Worm (Caenorhabditis elegans) whole organism, L2 larva: ENCODE data around the gene F53F8.6.

Experiments
- C34F6.9 ChIP-seq: fragments of 150-350 bp; optimal IDR thresholded peaks from 2 replicates; lab custom pipeline; 2014; ENCODE audit warnings: missing biosample characterization, missing genetic modification characterization
- F13H6.1 ChIP-seq: sonication (generic microtip); optimal IDR thresholded peaks from 2 replicates; lab custom pipeline; 2016; ENCODE audit warnings: missing genetic modification characterization, missing compliant biosample characterization
- R02D3.7 ChIP-seq: fragments of 150-350 bp; optimal IDR thresholded peaks from 2 replicates; lab custom pipeline; 2014; ENCODE audit warnings: missing biosample characterization, missing genetic modification characterization
- ZK546.5 ChIP-seq: sonication (generic microtip); optimal IDR thresholded peaks from 2 replicates; lab custom pipeline; 2017; ENCODE audit warnings: missing biosample characterization, missing genetic modification characterization
- alr-1 ChIP-seq: fragments of 150-350 bp; optimal IDR thresholded peaks from 2 replicates; lab custom pipeline; 2014; ENCODE audit warnings: missing biosample characterization, missing genetic modification characterization
- ama-1 ChIP-seq: fragments of 150-350 bp; optimal IDR thresholded peaks from 2 replicates; lab custom pipeline; 2018; ENCODE audit warnings: inconsistent platforms
- blmp-1 ChIP-seq: sonication (generic microtip); optimal IDR thresholded peaks from 2 replicates; lab custom pipeline; 2017; ENCODE audit warnings: missing genetic modification characterization, mild to moderate bottlenecking, missing compliant biosample characterization, antibody characterized with exemption, moderate library complexity; ENCODE audit not compliant: insufficient read depth
- ceh-16 ChIP-seq: fragments of 150-350 bp; optimal IDR thresholded peaks from 2 replicates; lab custom pipeline; 2014; ENCODE audit warnings: missing biosample characterization, missing genetic modification characterization
- ceh-82 ChIP-seq: fragments of 150-350 bp; optimal IDR thresholded peaks from 2 replicates; lab custom pipeline; 2014; ENCODE audit warnings: missing biosample characterization, missing genetic modification characterization
- crh-2 ChIP-seq: sonication (generic microtip); optimal IDR thresholded peaks from 2 replicates; lab custom pipeline; 2017; ENCODE audit warnings: missing biosample characterization, missing genetic modification characterization
- egl-27 ChIP-seq: sonication (generic microtip); optimal IDR thresholded peaks from 3 replicates; lab custom pipeline; 2017; ENCODE audit warnings: missing biosample characterization, missing genetic modification reagents, missing genetic modification characterization
- elt-3 ChIP-seq: sonication (generic microtip); optimal IDR thresholded peaks from 2 replicates; lab custom pipeline; 2017; ENCODE audit warnings: missing biosample characterization, missing genetic modification characterization
- gmeb-1 ChIP-seq: fragments of 150-350 bp; optimal IDR thresholded peaks from 2 replicates; lab custom pipeline; 2014; ENCODE audit warnings: missing biosample characterization, missing genetic modification characterization
- lin-11 ChIP-seq: fragments of 150-350 bp; sonication (generic microtip); optimal IDR thresholded peaks from 2 replicates; lab custom pipeline; 2014; ENCODE audit warnings: missing biosample characterization, missing genetic modification characterization, inconsistent platforms, mixed read lengths
- lin-39 ChIP-seq: fragments of 150-350 bp; optimal IDR thresholded peaks from 2 replicates; lab custom pipeline; 2014; ENCODE audit warnings: missing biosample characterization, missing genetic modification reagents, missing genetic modification characterization
- lsy-2 ChIP-seq, 2 experiments: fragments of 150-350 bp in 1 of 2; sonication (generic microtip) in 1 of 2; optimal IDR thresholded peaks; 2 replicates each; lab custom pipeline; 2014 to 2017; ENCODE audit warnings: missing biosample characterization in 2 of 2, missing genetic modification characterization in 2 of 2
- mab-5 ChIP-seq: fragments of 150-350 bp; optimal IDR thresholded peaks from 2 replicates; lab custom pipeline; 2014; ENCODE audit warnings: missing biosample characterization, missing genetic modification characterization
- mbf-1 ChIP-seq: sonication (generic microtip); optimal IDR thresholded peaks from 2 replicates; lab custom pipeline; 2017; ENCODE audit warnings: missing biosample characterization, missing genetic modification characterization
- mdl-1 ChIP-seq, 2 experiments: fragments of 150-350 bp in 1 of 2; sonication (generic microtip) in 1 of 2; optimal IDR thresholded peaks; 2 replicates each; lab custom pipeline; 2017; ENCODE audit warnings: missing biosample characterization in 2 of 2, missing genetic modification characterization in 2 of 2
- nhr-11 ChIP-seq: fragments of 150-350 bp; optimal IDR thresholded peaks from 2 replicates; lab custom pipeline; 2014; ENCODE audit warnings: missing biosample characterization, missing genetic modification characterization
- nhr-12 ChIP-seq: fragments of 150-350 bp; optimal IDR thresholded peaks from 2 replicates; lab custom pipeline; 2014; ENCODE audit warnings: missing biosample characterization, missing genetic modification characterization
- nhr-129 ChIP-seq: fragments of 150-350 bp; optimal IDR thresholded peaks from 2 replicates; lab custom pipeline; 2014; ENCODE audit warnings: missing biosample characterization, missing genetic modification characterization
- nhr-21 ChIP-seq: fragments of 150-350 bp; optimal IDR thresholded peaks from 2 replicates; lab custom pipeline; 2014; ENCODE audit warnings: missing biosample characterization, missing genetic modification characterization
- nhr-237 ChIP-seq: fragments of 150-350 bp; optimal IDR thresholded peaks from 2 replicates; lab custom pipeline; 2014; ENCODE audit warnings: missing biosample characterization, missing genetic modification characterization
- nhr-25 ChIP-seq: fragments of 150-350 bp; sonication (generic microtip); optimal IDR thresholded peaks from 3 replicates; lab custom pipeline; 2014; ENCODE audit warnings: missing biosample characterization, missing genetic modification characterization
- nhr-6 ChIP-seq: fragments of 150-350 bp; optimal IDR thresholded peaks from 2 replicates; lab custom pipeline; 2014; ENCODE audit warnings: missing biosample characterization, missing genetic modification characterization
- nhr-77 ChIP-seq: fragments of 150-350 bp; optimal IDR thresholded peaks from 2 replicates; lab custom pipeline; 2014; ENCODE audit warnings: missing biosample characterization, missing genetic modification characterization
- peb-1 ChIP-seq: fragments of 150-350 bp; optimal IDR thresholded peaks from 2 replicates; lab custom pipeline; 2014; ENCODE audit warnings: missing biosample characterization, missing genetic modification characterization
- sem-4 ChIP-seq: fragments of 150-350 bp; optimal IDR thresholded peaks from 2 replicates; lab custom pipeline; 2014; ENCODE audit warnings: missing biosample characterization, missing genetic modification reagents, missing genetic modification characterization
- skn-1 ChIP-seq: sonication (generic microtip); optimal IDR thresholded peaks from 2 replicates; lab custom pipeline; 2017; ENCODE audit warnings: missing biosample characterization, missing genetic modification characterization
- sma-3 ChIP-seq: sonication (generic microtip); optimal IDR thresholded peaks from 2 replicates; lab custom pipeline; 2016; ENCODE audit warnings: missing genetic modification reagents, missing genetic modification characterization, missing compliant biosample characterization
- sma-9 ChIP-seq, 2 experiments: fragments of 150-350 bp in 1 of 2; sonication (generic microtip) in 1 of 2; optimal IDR thresholded peaks; 2 replicates each; lab custom pipeline; 2014 to 2016; ENCODE audit warnings: missing genetic modification characterization in 2 of 2, mild to moderate bottlenecking in 1 of 2, missing biosample characterization in 1 of 2, missing compliant biosample characterization in 1 of 2, missing genetic modification reagents in 1 of 2, moderate library complexity in 1 of 2
- unc-39 ChIP-seq: fragments of 150-350 bp; optimal IDR thresholded peaks from 2 replicates; lab custom pipeline; 2014; ENCODE audit warnings: missing biosample characterization, missing genetic modification characterization
- unc-55 ChIP-seq: fragments of 150-350 bp; sonication (generic microtip); optimal IDR thresholded peaks from 3 replicates; lab custom pipeline; 2014; ENCODE audit warnings: missing biosample characterization, missing genetic modification reagents, missing genetic modification characterization
- zag-1 ChIP-seq: fragments of 150-350 bp; optimal IDR thresholded peaks from 2 replicates; lab custom pipeline; 2014; ENCODE audit warnings: missing biosample characterization, missing genetic modification characterization
- ztf-1 ChIP-seq: fragments of 200-800 bp; sonication (Bioruptor generic); conservative IDR thresholded peaks from 2 replicates; pipeline ENCODE4 v1.3.6; 2022; ENCODE audit warnings: missing genetic modification characterization, missing compliant biosample characterization
- ztf-4 ChIP-seq: fragments of 150-350 bp; optimal IDR thresholded peaks from 2 replicates; lab custom pipeline; 2014; ENCODE audit warnings: missing biosample characterization, missing genetic modification characterization

F53F8.6 gene

ce11 chrV:20716267-20716666 lies 12.2 kb downstream of the F53F8.6 start:
- peak; percentile 11 for TF ChIP-seq sem-4 (tag; lab: Kevin White, UChicago)
- TF ChIP-seq nhr-237 (tag; lab: Kevin White, UChicago) = no peak

ce11 chrV:20716830-20717441 lies 12.9 kb downstream of the F53F8.6 start:
- no peak for TF ChIP-seq ZK546.5 (tag; lab: Kevin White, UChicago)
- TF ChIP-seq ama-1 (lab: Kevin White, UChicago) = peak; percentile 12
- TF ChIP-seq R02D3.7 (tag; lab: Kevin White, UChicago) = no peak

ce11 chrV:20721934-20722333 lies 17.9 kb downstream of the F53F8.6 start, which contains the start of gene Y44A6C.2:
Y44A6C.2 (plus strand) TSS chrV:20722234.
- no peak for TF ChIP-seq elt-3 (tag; lab: Kevin White, UChicago)
- no peak for TF ChIP-seq peb-1 (tag; lab: Kevin White, UChicago)
- no peak for TF ChIP-seq mbf-1
- no peak for TF ChIP-seq ceh-82
- no peak for TF ChIP-seq lin-11
- no peak for TF ChIP-seq nhr-237 (tag; lab: Kevin White, UChicago)
- TF ChIP-seq lin-39 (tag; lab: Kevin White, UChicago) = no peak
- no peak for TF ChIP-seq ztf-1 (GFP tag; lab: Robert Waterston, UW)
- no peak for TF ChIP-seq lsy-2 (tag; optimal IDR thresholded peaks at IDR 0.05; lab: Kevin White, UChicago)
- TF ChIP-seq nhr-12 (tag; lab: Kevin White, UChicago) = no peak
- TF ChIP-seq nhr-21 = no peak
- TF ChIP-seq C34F6.9 (tag; lab: Kevin White, UChicago) = no peak
- no peak for TF ChIP-seq ceh-16 (tag; lab: Kevin White, UChicago)
- no peak for TF ChIP-seq nhr-6 (tag; lab: Kevin White, UChicago)

ce11 chrV:20722447-20722846 lies 18.4 kb downstream of the F53F8.6 start:
- TF ChIP-seq mdl-1 (tag; optimal IDR thresholded peaks at IDR 0.05; lab: Kevin White, UChicago) = no peak
- TF ChIP-seq sma-9 (GFP tag; optimal IDR thresholded peaks at IDR 0.05; lab: Kevin White, UChicago) = no peak
- no peak for TF ChIP-seq sma-9 (tag; optimal IDR thresholded peaks at IDR 0.05; lab: Kevin White, UChicago)
- TF ChIP-seq nhr-12 (tag; lab: Kevin White, UChicago) = no peak
- no peak for TF ChIP-seq nhr-25 (tag; lab: Kevin White, UChicago)
- TF ChIP-seq nhr-237 (tag; lab: Kevin White, UChicago) = no peak

- no peak for TF ChIP-seq lin-11
- no peak for TF ChIP-seq nhr-129 (tag; lab: Kevin White, UChicago)
- no peak for TF ChIP-seq nhr-11 (tag; lab: Kevin White, UChicago)
- TF ChIP-seq gmeb-1 = no peak
- no peak for TF ChIP-seq ztf-4
- no peak for TF ChIP-seq sma-3
- TF ChIP-seq egl-27 = no peak
- no peak for TF ChIP-seq mbf-1
- TF ChIP-seq skn-1 = no peak
- no peak for TF ChIP-seq blmp-1 (tag; lab: Kevin White, UChicago)
- TF ChIP-seq nhr-237 (tag; lab: Kevin White, UChicago) = no peak
- TF ChIP-seq crh-2 (tag; lab: Kevin White, UChicago) = no peak
- TF ChIP-seq ztf-1 (GFP tag; lab: Robert Waterston, UW) = no peak
These were observed 23.4 kb downstream of the F53F8.6 start for ce11 chrV:20727458-20727857.

- peak; percentile 78 for TF ChIP-seq unc-55 (GFP tag; lab: Kevin White, UChicago)
- TF ChIP-seq ztf-4 = no peak
- TF ChIP-seq mbf-1 = no peak
- TF ChIP-seq F13H6.1 = peak; percentile 77
- TF ChIP-seq nhr-12 (tag; lab: Kevin White, UChicago) = no peak
- no peak for TF ChIP-seq elt-3 (tag; lab: Kevin White, UChicago)
- TF ChIP-seq skn-1 = no peak
- no peak for TF ChIP-seq nhr-77 (tag; lab: Kevin White, UChicago)
- no peak for TF ChIP-seq nhr-237 (tag; lab: Kevin White, UChicago)
- TF ChIP-seq nhr-25 (tag; lab: Kevin White, UChicago) = peak; percentile 50
- TF ChIP-seq C34F6.9 (tag; lab: Kevin White, UChicago) = peak; percentile 68
- no peak for TF ChIP-seq nhr-11 (tag; lab: Kevin White, UChicago)
- TF ChIP-seq ama-1 (lab: Kevin White, UChicago) = no peak
- peak; percentile 35 for TF ChIP-seq zag-1 (tag; lab: Kevin White, UChicago)
- TF ChIP-seq crh-2 (tag; lab: Kevin White, UChicago) = peak; percentile 86
- peak; percentile 15 for TF ChIP-seq mab-5 (tag; lab: Kevin White, UChicago)
- peak; percentile 6 for TF ChIP-seq nhr-6 (tag; lab: Kevin White, UChicago)
- peak in 1 of 2 experiments; percentile 2 for TF ChIP-seq lsy-2 (tag; optimal IDR thresholded peaks at IDR 0.05; lab: Kevin White, UChicago)
- no peak for TF ChIP-seq alr-1 (tag; lab: Kevin White, UChicago)
- no peak for TF ChIP-seq unc-39 (tag; lab: Kevin White, UChicago)
- TF ChIP-seq sem-4 (tag; lab: Kevin White, UChicago) = no peak
- TF ChIP-seq ceh-82 = no peak
- TF ChIP-seq ceh-16 (tag; lab: Kevin White, UChicago) = no peak
- TF ChIP-seq blmp-1 (tag; lab: Kevin White, UChicago) = no peak
- peak; percentile 56 for TF ChIP-seq nhr-129 (tag; lab: Kevin White, UChicago)
- TF ChIP-seq sma-9 (GFP tag; optimal IDR thresholded peaks at IDR 0.05; lab: Kevin White, UChicago) = peak; percentile 95
- no peak for TF ChIP-seq sma-9 (tag; optimal IDR thresholded peaks at IDR 0.05; lab: Kevin White, UChicago)
- TF ChIP-seq peb-1 (tag; lab: Kevin White, UChicago) = no peak
- no peak for TF ChIP-seq egl-27
- no peak for TF ChIP-seq lin-39 (tag; lab: Kevin White, UChicago)
These were observed 24.8 kb downstream of the F53F8.6 start, which contains the start of gene ipla-3 for ce11 chrV:20728763-20729350. ipla-3 (minus strand) TSS chrV:20729272.
